Worm (Caenorhabditis elegans) whole organism, young adult: ENCODE results near the gene clec-263.
A peak's percentile ranks its signal among the peaks of the same experiment; 100 is the strongest.

Source experiments
- D2030.7 ChIP-seq: fragments of 200-800 bp; sonication (Bioruptor generic); IDR thresholded peaks from 2 replicates; pipeline ENCODE4 v1.3.6; 2022; ENCODE audit warnings: missing genetic modification reagents, missing genetic modification characterization, missing compliant biosample characterization
- F10E7.11 ChIP-seq: sonication (generic microtip); optimal IDR thresholded peaks from 2 replicates; lab custom pipeline; 2017; ENCODE audit warnings: mild to moderate bottlenecking, missing genetic modification characterization, moderate library complexity, missing compliant biosample characterization
- F22D6.2 ChIP-seq: sonication (generic microtip); optimal IDR thresholded peaks from 2 replicates; lab custom pipeline; 2016; ENCODE audit warnings: mild to moderate bottlenecking, missing genetic modification characterization, missing compliant biosample characterization
- F37B4.10 ChIP-seq: fragments of 200-800 bp; sonication (Bioruptor generic); IDR thresholded peaks from 2 replicates; pipeline ENCODE4 v1.3.6; 2022; ENCODE audit warnings: missing genetic modification characterization, missing compliant biosample characterization
- F49E8.2 ChIP-seq: sonication (generic microtip); optimal IDR thresholded peaks from 3 replicates; lab custom pipeline; 2017; ENCODE audit warnings: missing genetic modification characterization, mild to moderate bottlenecking, missing compliant biosample characterization, antibody characterized with exemption, moderate library complexity; ENCODE audit not compliant: insufficient read depth
- K12H6.12 ChIP-seq: fragments of 200-800 bp; sonication (Bioruptor generic); optimal IDR thresholded peaks from 2 replicates; lab custom pipeline; 2018; ENCODE audit warnings: mild to moderate bottlenecking, missing genetic modification characterization, missing compliant biosample characterization
- T26A5.8 ChIP-seq: sonication (generic microtip); optimal IDR thresholded peaks from 2 replicates; lab custom pipeline; 2016; ENCODE audit warnings: missing genetic modification characterization, missing compliant biosample characterization
- Y67H2A.10 ChIP-seq: fragments of 200-800 bp; sonication (Bioruptor generic); conservative IDR thresholded peaks from 2 replicates; pipeline ENCODE4 v1.3.6; 2022; ENCODE audit warnings: missing genetic modification reagents, missing genetic modification characterization, missing compliant biosample characterization
- Y79H2A.3 ChIP-seq: fragments of 200-800 bp; sonication (Bioruptor generic); conservative IDR thresholded peaks from 2 replicates; pipeline ENCODE4 v1.3.6; 2022; ENCODE audit warnings: missing genetic modification reagents, missing genetic modification characterization, missing compliant biosample characterization
- Y95B8A.8 ChIP-seq: fragments of 200-800 bp; sonication (Bioruptor generic); IDR thresholded peaks from 2 replicates; pipeline ENCODE4 v1.3.6; 2022; ENCODE audit warnings: missing genetic modification reagents, missing genetic modification characterization, missing compliant biosample characterization
- akir-1 ChIP-seq: fragments of 200-800 bp; sonication (Bioruptor generic); optimal IDR thresholded peaks from 2 replicates; lab custom pipeline; 2018; ENCODE audit warnings: mild to moderate bottlenecking, missing genetic modification characterization, moderate library complexity, missing compliant biosample characterization
- ama-1 ChIP-seq, 3 experiments: fragments of 150-350 bp in 1 of 3; sonication (generic microtip) in 2 of 3; optimal IDR thresholded peaks; 2 replicates each; lab custom pipeline; 2014 to 2018; ENCODE audit warnings: missing biosample characterization in 2 of 3, missing genetic modification characterization in 2 of 3, missing genetic modification reagents in 2 of 3
- attf-5 ChIP-seq: fragments of 200-800 bp; sonication (Bioruptor generic); optimal IDR thresholded peaks from 2 replicates; lab custom pipeline; 2018; ENCODE audit warnings: mild to moderate bottlenecking, missing genetic modification characterization, missing compliant biosample characterization
- attf-6 ChIP-seq: fragments of 200-800 bp; sonication (Bioruptor generic); IDR thresholded peaks from 2 replicates; pipeline ENCODE4 v1.3.6; 2022; ENCODE audit warnings: missing genetic modification reagents, missing genetic modification characterization, missing compliant biosample characterization
- bed-2 ChIP-seq: fragments of 200-800 bp; sonication (Bioruptor generic); IDR thresholded peaks from 2 replicates; pipeline ENCODE4 v1.3.6; 2022; ENCODE audit warnings: missing genetic modification reagents, missing genetic modification characterization, missing compliant biosample characterization
- ccch-3 ChIP-seq: fragments of 200-800 bp; sonication (Bioruptor generic); optimal IDR thresholded peaks from 2 replicates; lab custom pipeline; 2018; ENCODE audit warnings: mild to moderate bottlenecking, missing genetic modification characterization, missing compliant biosample characterization
- cebp-1 ChIP-seq, 2 experiments: fragments of 200-800 bp in 1 of 2; sonication (Bioruptor generic) in 1 of 2; sonication (generic microtip) in 1 of 2; IDR thresholded peaks in 1 of 2; optimal IDR thresholded peaks in 1 of 2; 2 replicates each; pipeline versions ENCODE4 v1.3.6 to Lab custom; 2017 to 2022; ENCODE audit warnings: missing compliant biosample characterization in 2 of 2, missing genetic modification characterization in 2 of 2, mild to moderate bottlenecking in 1 of 2, missing genetic modification reagents in 1 of 2, moderate library complexity in 1 of 2
- dpl-1 ChIP-seq: fragments of 150-350 bp; optimal IDR thresholded peaks from 2 replicates; lab custom pipeline; 2014; ENCODE audit warnings: missing biosample characterization, missing genetic modification reagents, missing genetic modification characterization
- efl-1 ChIP-seq: fragments of 150-350 bp; optimal IDR thresholded peaks from 2 replicates; lab custom pipeline; 2014; ENCODE audit warnings: missing biosample characterization, missing genetic modification reagents, missing genetic modification characterization
- egl-18 ChIP-seq: fragments of 200-800 bp; sonication (Bioruptor generic); IDR thresholded peaks from 2 replicates; pipeline ENCODE4 v1.3.6; 2022; ENCODE audit warnings: missing genetic modification reagents, missing genetic modification characterization, missing compliant biosample characterization
- ekl-4 ChIP-seq: fragments of 200-800 bp; sonication (Bioruptor generic); IDR thresholded peaks from 2 replicates; pipeline ENCODE4 v1.3.6; 2022; ENCODE audit warnings: missing genetic modification reagents, missing genetic modification characterization, missing compliant biosample characterization
- gei-17 ChIP-seq: fragments of 200-800 bp; sonication (Bioruptor generic); optimal IDR thresholded peaks from 2 replicates; lab custom pipeline; 2018; ENCODE audit warnings: mild to moderate bottlenecking, missing genetic modification characterization, missing compliant biosample characterization
- him-1 ChIP-seq: sonication (generic microtip); optimal IDR thresholded peaks from 2 replicates; lab custom pipeline; 2016; ENCODE audit warnings: missing genotype, missing genetic modification reagents, missing genetic modification characterization, missing compliant biosample characterization
- hlh-12 ChIP-seq: sonication (generic microtip); optimal IDR thresholded peaks from 2 replicates; lab custom pipeline; 2016; ENCODE audit warnings: missing genetic modification characterization, missing compliant biosample characterization
- hmg-20 ChIP-seq: fragments of 200-800 bp; sonication (Bioruptor generic); IDR thresholded peaks from 2 replicates; pipeline ENCODE4 v1.3.6; 2022; ENCODE audit warnings: missing genetic modification reagents, missing genetic modification characterization, missing compliant biosample characterization
- lag-1 ChIP-seq: fragments of 200-800 bp; sonication (Bioruptor generic); IDR thresholded peaks from 2 replicates; pipeline ENCODE4 v1.3.6; 2022; ENCODE audit warnings: missing genetic modification reagents, missing genetic modification characterization, missing compliant biosample characterization
- let-526 ChIP-seq: fragments of 200-800 bp; sonication (Bioruptor generic); IDR thresholded peaks from 2 replicates; pipeline ENCODE4 v1.3.6; 2022; ENCODE audit warnings: missing genetic modification reagents, missing genetic modification characterization, missing compliant biosample characterization
- lin-35 ChIP-seq, 3 experiments: fragments of 150-350 bp in 2 of 3; sonication (generic microtip) in 1 of 3; optimal IDR thresholded peaks; 2 replicates each; lab custom pipeline; 2014 to 2018; ENCODE audit warnings: missing biosample characterization in 3 of 3, missing genetic modification characterization in 3 of 3, missing genetic modification reagents in 3 of 3
- lsl-1 ChIP-seq: fragments of 200-800 bp; sonication (Bioruptor generic); optimal IDR thresholded peaks from 2 replicates; lab custom pipeline; 2018; ENCODE audit warnings: mild to moderate bottlenecking, missing genetic modification characterization, moderate library complexity, missing compliant biosample characterization
- nfya-1 ChIP-seq: sonication (generic microtip); optimal IDR thresholded peaks from 2 replicates; lab custom pipeline; 2017; ENCODE audit warnings: antibody characterized with exemption, missing compliant biosample characterization, missing genetic modification characterization, borderline replicate concordance; ENCODE audit not compliant: insufficient read depth
- nhr-27 ChIP-seq: fragments of 200-800 bp; sonication (Bioruptor generic); optimal IDR thresholded peaks from 2 replicates; lab custom pipeline; 2018; ENCODE audit warnings: mild to moderate bottlenecking, missing genetic modification characterization, moderate library complexity, missing compliant biosample characterization
- nhr-80 ChIP-seq: sonication (generic microtip); optimal IDR thresholded peaks from 2 replicates; lab custom pipeline; 2016; ENCODE audit warnings: missing genetic modification characterization, missing compliant biosample characterization
- repo-1 ChIP-seq: sonication (generic microtip); optimal IDR thresholded peaks from 2 replicates; lab custom pipeline; 2017; ENCODE audit warnings: mild to moderate bottlenecking, missing genetic modification characterization, missing compliant biosample characterization
- sea-2 ChIP-seq: fragments of 200-800 bp; sonication (Bioruptor generic); IDR thresholded peaks from 2 replicates; pipeline ENCODE4 v1.3.6; 2022; ENCODE audit warnings: missing genetic modification characterization, missing compliant biosample characterization
- snpc-1.3 ChIP-seq: sonication (generic microtip); optimal IDR thresholded peaks from 2 replicates; lab custom pipeline; 2017; ENCODE audit warnings: missing genetic modification characterization, mild to moderate bottlenecking, missing compliant biosample characterization, antibody characterized with exemption, moderate library complexity, missing genotype, missing genetic modification reagents; ENCODE audit not compliant: insufficient read depth
- tlf-1 ChIP-seq: fragments of 200-800 bp; sonication (Bioruptor generic); optimal IDR thresholded peaks from 2 replicates; lab custom pipeline; 2018; ENCODE audit warnings: mild to moderate bottlenecking, missing genetic modification characterization, missing compliant biosample characterization
- unc-130 ChIP-seq: sonication (generic microtip); optimal IDR thresholded peaks from 2 replicates; lab custom pipeline; 2016; ENCODE audit warnings: missing genetic modification reagents, missing genetic modification characterization, missing compliant biosample characterization
- ztf-22 ChIP-seq: fragments of 200-800 bp; sonication (Bioruptor generic); optimal IDR thresholded peaks from 2 replicates; lab custom pipeline; 2018; ENCODE audit warnings: mild to moderate bottlenecking, missing genetic modification characterization, moderate library complexity, missing compliant biosample characterization
- ztf-25 ChIP-seq: fragments of 200-800 bp; sonication (Bioruptor generic); IDR thresholded peaks from 2 replicates; pipeline ENCODE4 v1.3.6; 2022; ENCODE audit warnings: missing genetic modification reagents, missing genetic modification characterization, missing compliant biosample characterization
- ztf-26 ChIP-seq: sonication (generic microtip); optimal IDR thresholded peaks from 2 replicates; lab custom pipeline; 2017; ENCODE audit warnings: missing genetic modification characterization, missing compliant biosample characterization

Gene clec-263

ce11 chrV:20574314-20574713 lies at the start of gene clec-263:
Gene clec-263, plus strand, starts transcription at chrV:20574614.
- TF ChIP-seq snpc-1.3 (no peak), akir-1 (GFP tag; lab: Kevin White, UChicago) (no peak), egl-18 (GFP tag; lab: Robert Waterston, UW) (no peak), nfya-1 (tag; lab: Kevin White, UChicago) (no peak), ccch-3 (GFP tag; lab: Kevin White, UChicago) (no peak), dpl-1 (no peak)

ce11 chrV:20525816-20526459 lies 48.5 kb upstream of the clec-263 start, which contains the start of the genes srh-166 and Y38H6C.24:
Gene srh-166, minus strand, starts transcription at chrV:20525866.
Gene Y38H6C.24, plus strand, starts transcription at chrV:20526435.
- TF ChIP-seq ztf-25: no peak
- peak; percentile 36; the same call in 1 of the 2 replicates for TF ChIP-seq cebp-1 (GFP tag; IDR thresholded peaks at IDR 0.05; lab: Robert Waterston, UW)
- peak; percentile 70 for TF ChIP-seq cebp-1 (tag; optimal IDR thresholded peaks at IDR 0.05; lab: Kevin White, UChicago)
- no peak for TF ChIP-seq lin-35 (GFP tag; optimal IDR thresholded peaks at IDR 0.05; lab: Kevin White, UChicago)

ce11 chrV:20527493-20527892 lies 46.9 kb upstream of the clec-263 start, which contains the start of gene Y38H6C.13:
Gene Y38H6C.13, plus strand, starts transcription at chrV:20527793.
- TF ChIP-seq efl-1 (GFP tag; lab: Kevin White, UChicago): no peak
- TF ChIP-seq ztf-22 (GFP tag; lab: Kevin White, UChicago): no peak
- TF ChIP-seq sea-2: no peak
- TF ChIP-seq Y67H2A.10: no peak
- TF ChIP-seq nhr-27 (tag; lab: Kevin White, UChicago): no peak
- no peak for TF ChIP-seq F49E8.2 (tag; lab: Kevin White, UChicago)
- no peak for TF ChIP-seq let-526
- TF ChIP-seq F37B4.10 (GFP tag; lab: Robert Waterston, UW): no peak
- no peak for TF ChIP-seq D2030.7 (GFP tag; lab: Robert Waterston, UW)
- TF ChIP-seq nhr-80: no peak
- TF ChIP-seq T26A5.8 (tag; lab: Kevin White, UChicago): no peak
- TF ChIP-seq attf-5: no peak
- TF ChIP-seq F10E7.11 (tag; lab: Kevin White, UChicago): no peak
- no peak for TF ChIP-seq repo-1 (tag; lab: Kevin White, UChicago)

- TF ChIP-seq hmg-20 (no peak), hlh-12 (tag; lab: Kevin White, UChicago) (no peak), gei-17 (no peak), ama-1 (optimal IDR thresholded peaks at IDR 0.05; lab: Kevin White, UChicago) (no peak), ama-1 (GFP tag; optimal IDR thresholded peaks at IDR 0.05; lab: Kevin White, UChicago) (no peak), tlf-1 (no peak), lsl-1 (no peak), unc-130 (GFP tag; lab: Kevin White, UChicago) (no peak), bed-2 (no peak), F22D6.2 (tag; lab: Kevin White, UChicago) (no peak), ztf-26 (tag; lab: Kevin White, UChicago) (no peak), F10E7.11 (tag; lab: Kevin White, UChicago) (no peak), ekl-4 (GFP tag; lab: Robert Waterston, UW) (no peak), him-1 (no peak), K12H6.12 (tag; lab: Kevin White, UChicago) (no peak), lag-1 (GFP tag; lab: Robert Waterston, UW) (no peak), Y79H2A.3 (GFP tag; lab: Robert Waterston, UW) (no peak), Y95B8A.8 (GFP tag; lab: Robert Waterston, UW) (no peak), attf-6 (no peak), F37B4.10 (GFP tag; lab: Robert Waterston, UW) (no peak)
These were observed 40.3 kb upstream of the clec-263 start, which contains the start of gene famh-161 for ce11 chrV:20534072-20534471. Gene famh-161, minus strand, starts transcription at chrV:20534172.
